Fruit fly (Drosophila melanogaster): ENCODE results near the gene CG17230.

dm6 chr3R:11452041-11452440 lies 14.5 kb downstream of the CG17230 start:
- no peak for TF ChIP-seq Met (GFP tag; optimal IDR thresholded peaks at IDR 0.05)
- TF ChIP-seq dac (GFP tag; optimal IDR thresholded peaks at IDR 0.05) = no peak
- TF ChIP-seq Hr39 (GFP tag; optimal IDR thresholded peaks at IDR 0.05) = no peak
- no peak for TF ChIP-seq lz (GFP tag; optimal IDR thresholded peaks at IDR 0.05)

All from whole organism, prepupa.